Fruit fly (Drosophila melanogaster) whole organism, embryonic: Measurements from ENCODE around the gene Mst98Cb.

ENCODE experiments used
- Atf3 ChIP-seq: fragments of 200-800 bp; sonication (Bioruptor generic); optimal IDR thresholded peaks from 3 replicates; lab custom pipeline; 2016; ENCODE audit warnings: missing biosample characterization, missing genetic modification characterization
- Atf6 ChIP-seq: fragments of 200-800 bp; sonication (Bioruptor generic); IDR thresholded peaks from 2 replicates; pipeline ENCODE4 v1.3.6; 2022; ENCODE audit warnings: missing biosample characterization, missing genetic modification characterization
- Bteb2 ChIP-seq: fragments of 200-800 bp; sonication (Bioruptor generic); optimal IDR thresholded peaks from 2 replicates; lab custom pipeline; 2016; ENCODE audit warnings: missing biosample characterization, missing genetic modification characterization
- CG10274 ChIP-seq: fragments of 200-800 bp; sonication (Bioruptor generic); optimal IDR thresholded peaks from 3 replicates; lab custom pipeline; 2017; ENCODE audit warnings: missing biosample characterization, mild to moderate bottlenecking, missing genetic modification characterization
- CG10979 ChIP-seq: fragments of 200-800 bp; sonication (Bioruptor generic); optimal IDR thresholded peaks from 2 replicates; lab custom pipeline; 2018; ENCODE audit warnings: missing biosample characterization, mild to moderate bottlenecking, missing genetic modification characterization, moderate library complexity
- CG11696 ChIP-seq: fragments of 200-800 bp; sonication (Bioruptor generic); IDR thresholded peaks from 2 replicates; pipeline ENCODE4 v1.3.6; 2022; ENCODE audit warnings: missing biosample characterization, missing genetic modification characterization
- CG15479 ChIP-seq: fragments of 200-800 bp; sonication (Bioruptor generic); optimal IDR thresholded peaks from 3 replicates; lab custom pipeline; 2019; ENCODE audit warnings: missing biosample characterization, mild to moderate bottlenecking, missing genetic modification characterization, moderate library complexity
- CG15601 ChIP-seq: fragments of 200-800 bp; sonication (Bioruptor generic); optimal IDR thresholded peaks from 3 replicates; lab custom pipeline; 2019; ENCODE audit warnings: missing biosample characterization, mild to moderate bottlenecking, missing genetic modification characterization, moderate library complexity
- CG16815 ChIP-seq: fragments of 200-800 bp; sonication (Bioruptor generic); optimal IDR thresholded peaks from 3 replicates; lab custom pipeline; 2017; ENCODE audit warnings: missing biosample characterization, mild to moderate bottlenecking, missing genetic modification characterization
- CG30020 ChIP-seq: fragments of 200-800 bp; optimal IDR thresholded peaks from 2 replicates; lab custom pipeline; 2019; ENCODE audit warnings: missing biosample characterization, mild to moderate bottlenecking, missing genetic modification characterization, moderate library complexity
- CG3065 ChIP-seq: fragments of 200-800 bp; sonication (Bioruptor generic); optimal IDR thresholded peaks from 2 replicates; lab custom pipeline; 2016; ENCODE audit warnings: missing biosample characterization, missing genetic modification characterization
- CG31224 ChIP-seq: fragments of 200-800 bp; sonication (Bioruptor generic); IDR thresholded peaks from 2 replicates; pipeline ENCODE4 v1.3.6; 2022; ENCODE audit warnings: missing biosample characterization, missing genetic modification characterization
- CG3281 ChIP-seq: fragments of 200-800 bp; sonication (Bioruptor generic); optimal IDR thresholded peaks from 3 replicates; lab custom pipeline; 2017; ENCODE audit warnings: missing biosample characterization, mild to moderate bottlenecking, missing genetic modification characterization
- CG3838 ChIP-seq: fragments of 200-800 bp; sonication (Bioruptor generic); optimal IDR thresholded peaks from 3 replicates; lab custom pipeline; 2016; ENCODE audit warnings: missing biosample characterization, missing genetic modification characterization
- CG3995 ChIP-seq: fragments of 200-800 bp; sonication (Bioruptor generic); optimal IDR thresholded peaks from 3 replicates; lab custom pipeline; 2016; ENCODE audit warnings: missing biosample characterization, missing genetic modification characterization
- CG6683 ChIP-seq: fragments of 200-800 bp; sonication (Bioruptor generic); optimal IDR thresholded peaks from 2 replicates; lab custom pipeline; 2017; ENCODE audit warnings: missing biosample characterization, mild to moderate bottlenecking, missing genetic modification characterization, missing genetic modification reagents
- CG8359 ChIP-seq: fragments of 200-800 bp; sonication (Bioruptor generic); optimal IDR thresholded peaks from 2 replicates; lab custom pipeline; 2017; ENCODE audit warnings: missing biosample characterization, mild to moderate bottlenecking, missing genetic modification characterization, borderline replicate concordance
- CG8478 ChIP-seq: fragments of >200 bp; optimal IDR thresholded peaks from 2 replicates; lab custom pipeline; 2018
- CHES-1-like ChIP-seq: fragments of 200-800 bp; sonication (Bioruptor generic); optimal IDR thresholded peaks from 2 replicates; lab custom pipeline; 2016; ENCODE audit warnings: missing biosample characterization, missing genetic modification characterization
- CTCF ChIP-seq: fragments of 200-800 bp; sonication (Bioruptor generic); optimal IDR thresholded peaks from 2 replicates; lab custom pipeline; 2017; ENCODE audit warnings: missing biosample characterization, mild to moderate bottlenecking, missing genetic modification characterization, moderate library complexity
- Dbx ChIP-seq: fragments of 200-800 bp; sonication (Bioruptor generic); IDR thresholded peaks from 3 replicates; pipeline ENCODE4 v1.3.6; 2022; ENCODE audit warnings: missing biosample characterization, missing genetic modification characterization
- Dek ChIP-seq: fragments of 200-800 bp; sonication (Bioruptor generic); optimal IDR thresholded peaks from 3 replicates; lab custom pipeline; 2019; ENCODE audit warnings: missing biosample characterization, mild to moderate bottlenecking, missing genetic modification characterization, moderate library complexity
- Ets97D ChIP-seq: fragments of 200-800 bp; sonication (Bioruptor generic); optimal IDR thresholded peaks from 3 replicates; lab custom pipeline; 2016; ENCODE audit warnings: missing biosample characterization, missing genetic modification characterization
- Hand ChIP-seq: fragments of 200-800 bp; sonication (Bioruptor generic); optimal IDR thresholded peaks from 2 replicates; lab custom pipeline; 2017; ENCODE audit warnings: mild to moderate bottlenecking, missing biosample characterization, missing genetic modification reagents, missing genetic modification characterization
- NC2α ChIP-seq: fragments of 200-800 bp; sonication (Bioruptor generic); optimal IDR thresholded peaks from 2 replicates; lab custom pipeline; 2016; ENCODE audit warnings: missing biosample characterization, missing genetic modification characterization
- PHDP ChIP-seq: fragments of 200-800 bp; sonication (Bioruptor generic); optimal IDR thresholded peaks from 3 replicates; lab custom pipeline; 2018; ENCODE audit warnings: missing biosample characterization, mild to moderate bottlenecking, missing genetic modification characterization, moderate library complexity
- Poxn ChIP-seq: fragments of 200-800 bp; sonication (Bioruptor generic); IDR thresholded peaks from 2 replicates; pipeline ENCODE4 v1.3.6; 2022; ENCODE audit warnings: missing biosample characterization, missing genetic modification characterization
- Spps ChIP-seq: fragments of 200-800 bp; sonication (Bioruptor generic); optimal IDR thresholded peaks from 2 replicates; lab custom pipeline; 2018; ENCODE audit warnings: missing biosample characterization, mild to moderate bottlenecking, missing genetic modification characterization
- Sry-δ ChIP-seq: fragments of 200-800 bp; sonication (Bioruptor generic); optimal IDR thresholded peaks from 2 replicates; lab custom pipeline; 2016; ENCODE audit warnings: missing biosample characterization, missing genetic modification characterization
- cg ChIP-seq: fragments of 200-800 bp; sonication (Bioruptor generic); optimal IDR thresholded peaks from 3 replicates; lab custom pipeline; 2019; ENCODE audit warnings: missing biosample characterization, mild to moderate bottlenecking, missing genetic modification characterization, moderate library complexity
- ci ChIP-seq: fragments of 200-800 bp; sonication (Bioruptor generic); IDR thresholded peaks from 3 replicates; pipeline ENCODE4 v1.3.6; 2022; ENCODE audit warnings: missing biosample characterization, missing genetic modification characterization
- dpn ChIP-seq, 2 experiments: fragments of 200-800 bp; sonication (Bioruptor generic); optimal IDR thresholded peaks; 3 replicates each; lab custom pipeline; 2016; ENCODE audit warnings: missing biosample characterization in 2 of 2, missing genetic modification characterization in 2 of 2
- fd64A ChIP-seq: fragments of 200-800 bp; sonication (Bioruptor generic); optimal IDR thresholded peaks from 3 replicates; lab custom pipeline; 2018; ENCODE audit warnings: missing biosample characterization, mild to moderate bottlenecking, missing genetic modification characterization
- fu2 ChIP-seq: fragments of 200-800 bp; sonication (Bioruptor generic); optimal IDR thresholded peaks from 2 replicates; lab custom pipeline; 2016; ENCODE audit warnings: missing biosample characterization, missing genetic modification characterization
- gce ChIP-seq: fragments of 200-800 bp; sonication (Bioruptor generic); IDR thresholded peaks from 3 replicates; pipeline ENCODE4 v1.3.6; 2022; ENCODE audit warnings: missing biosample characterization, missing genetic modification characterization
- gem ChIP-seq: fragments of 200-800 bp; sonication (Bioruptor generic); optimal IDR thresholded peaks from 2 replicates; lab custom pipeline; 2019; ENCODE audit warnings: missing biosample characterization, mild to moderate bottlenecking, missing genetic modification characterization, moderate library complexity
- gfzf ChIP-seq: fragments of 200-800 bp; sonication (Bioruptor generic); optimal IDR thresholded peaks from 2 replicates; lab custom pipeline; 2016; ENCODE audit warnings: missing biosample characterization, mild to moderate bottlenecking, missing genetic modification characterization, moderate library complexity
- gro ChIP-seq: fragments of 200-800 bp; sonication (Bioruptor generic); optimal IDR thresholded peaks from 2 replicates; lab custom pipeline; 2016; ENCODE audit warnings: missing biosample characterization, missing genetic modification characterization
- gsb-n ChIP-seq: fragments of 200-800 bp; sonication (Bioruptor generic); optimal IDR thresholded peaks from 3 replicates; lab custom pipeline; 2018; ENCODE audit warnings: missing biosample characterization, mild to moderate bottlenecking, missing genetic modification characterization
- ind ChIP-seq: fragments of 200-800 bp; sonication (Bioruptor generic); optimal IDR thresholded peaks from 3 replicates; lab custom pipeline; 2016; ENCODE audit warnings: missing biosample characterization, missing genetic modification characterization
- jing ChIP-seq: fragments of 200-800 bp; sonication (Bioruptor generic); optimal IDR thresholded peaks from 2 replicates; lab custom pipeline; 2018; ENCODE audit warnings: missing biosample characterization, mild to moderate bottlenecking, missing genetic modification characterization
- maf-S ChIP-seq: fragments of 200-800 bp; sonication (Bioruptor generic); optimal IDR thresholded peaks from 2 replicates; lab custom pipeline; 2016; ENCODE audit warnings: missing biosample characterization, missing genetic modification characterization
- nerfin-1 ChIP-seq: fragments of 200-800 bp; sonication (Bioruptor generic); optimal IDR thresholded peaks from 3 replicates; lab custom pipeline; 2019; ENCODE audit warnings: missing biosample characterization, mild to moderate bottlenecking, missing genetic modification characterization, moderate library complexity
- pros ChIP-seq: fragments of 200-800 bp; sonication (Bioruptor generic); optimal IDR thresholded peaks from 3 replicates; lab custom pipeline; 2019; ENCODE audit warnings: missing biosample characterization, mild to moderate bottlenecking, missing genetic modification characterization, moderate library complexity
- ro ChIP-seq: fragments of 200-800 bp; sonication (Bioruptor generic); IDR thresholded peaks from 2 replicates; pipeline ENCODE4 v1.3.6; 2022; ENCODE audit warnings: missing biosample characterization, missing genetic modification characterization
- sim ChIP-seq: fragments of 200-800 bp; sonication (Bioruptor generic); IDR thresholded peaks from 2 replicates; pipeline ENCODE4 v1.3.6; 2022; ENCODE audit warnings: missing biosample characterization, missing genetic modification characterization
- sima ChIP-seq: fragments of 200-800 bp; sonication (Bioruptor generic); optimal IDR thresholded peaks from 2 replicates; lab custom pipeline; 2016; ENCODE audit warnings: missing biosample characterization, missing genetic modification characterization
- sna ChIP-seq: fragments of 200-800 bp; sonication (Bioruptor generic); IDR thresholded peaks from 2 replicates; pipeline ENCODE4 v1.3.6; 2022; ENCODE audit warnings: missing biosample characterization, missing genetic modification characterization; ENCODE audit not compliant: partially characterized antibody
- sug ChIP-seq: fragments of 200-800 bp; optimal IDR thresholded peaks from 2 replicates; lab custom pipeline; 2019; ENCODE audit warnings: missing biosample characterization, mild to moderate bottlenecking, missing genetic modification characterization, moderate library complexity
- tio ChIP-seq: fragments of 200-800 bp; sonication (Bioruptor generic); optimal IDR thresholded peaks from 2 replicates; lab custom pipeline; 2017; ENCODE audit warnings: missing biosample characterization, missing genetic modification characterization, inconsistent platforms
- tx ChIP-seq: fragments of 200-800 bp; sonication (Bioruptor generic); optimal IDR thresholded peaks from 2 replicates; lab custom pipeline; 2016; ENCODE audit warnings: missing biosample characterization, missing genetic modification characterization
- wor ChIP-seq: fragments of 200-800 bp; sonication (Bioruptor generic); IDR thresholded peaks from 2 replicates; pipeline ENCODE4 v1.3.6; 2022; ENCODE audit warnings: missing biosample characterization, missing genetic modification characterization

Mst98Cb gene

DNA sequence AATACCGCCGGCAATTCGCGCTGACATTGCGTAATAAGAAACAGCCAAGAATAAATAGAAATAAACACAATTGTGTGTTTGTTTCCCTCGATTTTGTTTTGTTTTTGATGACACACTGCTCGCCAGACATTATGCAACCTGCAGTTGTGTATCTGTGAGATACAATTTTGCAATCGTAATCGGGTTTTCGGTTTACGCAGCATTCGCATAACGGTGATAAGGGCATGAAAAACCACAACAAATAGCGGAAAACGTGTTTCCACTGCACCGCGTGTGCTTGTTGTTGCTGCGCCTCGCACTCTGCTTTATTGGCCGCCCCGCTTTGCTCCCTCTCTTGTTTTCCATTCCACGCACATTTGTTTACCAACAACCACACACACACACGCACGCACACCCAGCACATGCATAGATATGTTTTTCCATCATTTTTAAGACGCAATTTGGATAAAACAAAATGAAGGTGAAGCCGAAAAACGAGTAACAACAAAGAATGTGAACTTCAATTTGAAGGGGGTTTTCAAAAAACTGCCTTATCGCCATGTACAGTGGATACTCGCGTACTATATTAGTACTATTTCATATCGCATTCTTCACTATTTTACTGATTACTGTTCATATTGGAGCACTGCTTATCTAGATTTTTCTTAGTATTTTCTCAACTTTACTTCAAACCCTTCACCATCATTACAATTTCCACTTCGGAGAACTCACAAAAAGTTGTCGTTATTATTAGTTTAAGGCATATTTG, 40.2 kb downstream of the Mst98Cb start (continued):
- TF ChIP-seq nerfin-1 (tag; lab: Kevin White, UChicago), result no peak
- TF ChIP-seq sna (GFP tag; lab: Robert Waterston, UW), result no peak
- no peak for TF ChIP-seq CG11696 (GFP tag; lab: Robert Waterston, UW)
- TF ChIP-seq maf-S (GFP tag; lab: Kevin White, UChicago), result no peak
- no peak for TF ChIP-seq fd64A (GFP tag; lab: Kevin White, UChicago)
- TF ChIP-seq Dbx (GFP tag; lab: Robert Waterston, UW), result 0 out of 3 replicates have a peak, but pooled peaks have one; percentile 35
- TF ChIP-seq tx, result no peak
- TF ChIP-seq wor (GFP tag; lab: Robert Waterston, UW), result no peak
- TF ChIP-seq Dek, result no peak
- peak; percentile 28 for TF ChIP-seq gem
- no peak for TF ChIP-seq Atf6
- TF ChIP-seq fu2 (GFP tag; lab: Kevin White, UChicago), result no peak
- TF ChIP-seq ci (GFP tag; lab: Robert Waterston, UW), result peak; percentile 46; the same call in 1 of the 3 replicates
- no peak for TF ChIP-seq CHES-1-like
- no peak for TF ChIP-seq CG31224
- TF ChIP-seq dpn (GFP tag; optimal IDR thresholded peaks at IDR 0.05; lab: Kevin White, UChicago), result no peak
- no peak for TF ChIP-seq CTCF
- TF ChIP-seq CG30020, result no peak
- peak; percentile 83 for TF ChIP-seq CG15479 (GFP tag; lab: Kevin White, UChicago)
- TF ChIP-seq Bteb2 (GFP tag; lab: Kevin White, UChicago), result no peak
- no peak for TF ChIP-seq Sry-δ (GFP tag; lab: Kevin White, UChicago)
- no peak for TF ChIP-seq tio (GFP tag; lab: Kevin White, UChicago)
- no peak for TF ChIP-seq jing
- TF ChIP-seq CG3838 (GFP tag; lab: Kevin White, UChicago), result no peak
- no peak for TF ChIP-seq CG16815
- TF ChIP-seq CG10979 (tag; lab: Kevin White, UChicago), result no peak
- TF ChIP-seq sim (GFP tag; lab: Robert Waterston, UW), result no peak
- TF ChIP-seq PHDP, result peak; percentile 15
- TF ChIP-seq gsb-n, result no peak
- TF ChIP-seq sug (tag; lab: Kevin White, UChicago), result peak; percentile 8
- TF ChIP-seq Hand (GFP tag; lab: Kevin White, UChicago), result no peak
- no peak for TF ChIP-seq Ets97D (GFP tag; lab: Kevin White, UChicago)
- no peak for TF ChIP-seq sima
- TF ChIP-seq pros (GFP tag; lab: Kevin White, UChicago), result peak; percentile 6
- TF ChIP-seq CG10274 (GFP tag; lab: Kevin White, UChicago), result no peak
- no peak for TF ChIP-seq Spps (tag; lab: Kevin White, UChicago)
- TF ChIP-seq gro (GFP tag; lab: Kevin White, UChicago), result no peak
- no peak for TF ChIP-seq CG8359 (GFP tag; lab: Kevin White, UChicago)
- no peak for TF ChIP-seq CG15601 (tag; lab: Kevin White, UChicago)
- TF ChIP-seq CG8478, result no peak
- TF ChIP-seq CG3995 (GFP tag; lab: Kevin White, UChicago), result no peak
- no peak for TF ChIP-seq ind (GFP tag; lab: Kevin White, UChicago)
- TF ChIP-seq ro (GFP tag; lab: Robert Waterston, UW), result no peak
- no peak for TF ChIP-seq Atf3 (GFP tag; lab: Kevin White, UChicago)
- TF ChIP-seq CG3065 (GFP tag; lab: Kevin White, UChicago), result no peak
- peak; percentile 79 for TF ChIP-seq cg
- TF ChIP-seq gfzf (GFP tag; lab: Kevin White, UChicago), result no peak
- TF ChIP-seq NC2α (GFP tag; lab: Kevin White, UChicago), result no peak
- TF ChIP-seq Poxn (GFP tag; lab: Robert Waterston, UW), result no peak
- no peak for TF ChIP-seq gce (GFP tag; lab: Robert Waterston, UW)
- no peak for TF ChIP-seq CG6683
- TF ChIP-seq CG3281 (GFP tag; lab: Kevin White, UChicago), result no peak
